Worm (Caenorhabditis elegans) whole organism, young adult: Measurements from ENCODE around the gene Y47A7.2.

ENCODE experiments used
- B0019.2 ChIP-seq: fragments of 200-800 bp; sonication (Bioruptor generic); conservative IDR thresholded peaks from 2 replicates; pipeline ENCODE4 v1.3.6; 2022; ENCODE audit warnings: missing genetic modification reagents, missing genetic modification characterization, missing compliant biosample characterization
- B0035.1 ChIP-seq: sonication (generic microtip); optimal IDR thresholded peaks from 2 replicates; lab custom pipeline; 2016; ENCODE audit warnings: missing genetic modification characterization, mild to moderate bottlenecking, missing compliant biosample characterization, missing genotype, missing genetic modification reagents
- B0261.1 ChIP-seq: sonication (generic microtip); optimal IDR thresholded peaks from 2 replicates; lab custom pipeline; 2016; ENCODE audit warnings: mild to moderate bottlenecking, missing genetic modification characterization, moderate library complexity, missing compliant biosample characterization
- B0336.3 ChIP-seq: fragments of 200-800 bp; sonication (Bioruptor generic); IDR thresholded peaks from 2 replicates; pipeline ENCODE4 v1.3.6; 2022; ENCODE audit warnings: missing genetic modification characterization, missing compliant biosample characterization
- F22D6.2 ChIP-seq: sonication (generic microtip); optimal IDR thresholded peaks from 2 replicates; lab custom pipeline; 2016; ENCODE audit warnings: mild to moderate bottlenecking, missing genetic modification characterization, missing compliant biosample characterization
- F49E8.2 ChIP-seq: sonication (generic microtip); optimal IDR thresholded peaks from 3 replicates; lab custom pipeline; 2017; ENCODE audit warnings: missing genetic modification characterization, mild to moderate bottlenecking, missing compliant biosample characterization, antibody characterized with exemption, moderate library complexity; ENCODE audit not compliant: insufficient read depth
- K11D2.4 ChIP-seq: fragments of 200-800 bp; sonication (Bioruptor generic); IDR thresholded peaks from 2 replicates; pipeline ENCODE4 v1.3.6; 2022; ENCODE audit warnings: missing genetic modification reagents, missing genetic modification characterization, missing compliant biosample characterization
- atf-7 ChIP-seq: sonication (generic microtip); optimal IDR thresholded peaks from 2 replicates; lab custom pipeline; 2017; ENCODE audit warnings: mild to moderate bottlenecking, missing genetic modification characterization, missing compliant biosample characterization
- athp-1 ChIP-seq: sonication (generic microtip); optimal IDR thresholded peaks from 2 replicates; lab custom pipeline; 2017; ENCODE audit warnings: mild to moderate bottlenecking, missing genetic modification characterization, missing compliant biosample characterization
- cebp-1 ChIP-seq, 2 experiments: fragments of 200-800 bp in 1 of 2; sonication (Bioruptor generic) in 1 of 2; sonication (generic microtip) in 1 of 2; IDR thresholded peaks in 1 of 2; optimal IDR thresholded peaks in 1 of 2; 2 replicates each; pipeline versions ENCODE4 v1.3.6 to Lab custom; 2017 to 2022; ENCODE audit warnings: missing compliant biosample characterization in 2 of 2, missing genetic modification characterization in 2 of 2, mild to moderate bottlenecking in 1 of 2, missing genetic modification reagents in 1 of 2, moderate library complexity in 1 of 2
- cebp-2 ChIP-seq: fragments of 200-800 bp; sonication (Bioruptor generic); IDR thresholded peaks from 2 replicates; pipeline ENCODE4 v1.3.6; 2022; ENCODE audit warnings: missing genetic modification characterization, missing compliant biosample characterization
- ceh-27 ChIP-seq: fragments of 200-800 bp; sonication (Bioruptor generic); optimal IDR thresholded peaks from 2 replicates; lab custom pipeline; 2018; ENCODE audit warnings: mild to moderate bottlenecking, missing genetic modification characterization, moderate library complexity, missing compliant biosample characterization
- egl-44 ChIP-seq: fragments of 200-800 bp; sonication (Bioruptor generic); IDR thresholded peaks from 2 replicates; pipeline ENCODE4 v1.3.6; 2022; ENCODE audit warnings: missing genetic modification reagents, missing genetic modification characterization, missing compliant biosample characterization
- hlh-12 ChIP-seq: sonication (generic microtip); optimal IDR thresholded peaks from 2 replicates; lab custom pipeline; 2016; ENCODE audit warnings: missing genetic modification characterization, missing compliant biosample characterization
- lag-1 ChIP-seq: fragments of 200-800 bp; sonication (Bioruptor generic); IDR thresholded peaks from 2 replicates; pipeline ENCODE4 v1.3.6; 2022; ENCODE audit warnings: missing genetic modification reagents, missing genetic modification characterization, missing compliant biosample characterization
- let-607 ChIP-seq, 2 experiments: fragments of 200-800 bp in 1 of 2; sonication (Bioruptor generic) in 1 of 2; sonication (generic microtip) in 1 of 2; optimal IDR thresholded peaks; 2 replicates each; lab custom pipeline; 2016 to 2018; ENCODE audit warnings: mild to moderate bottlenecking in 2 of 2, missing compliant biosample characterization in 2 of 2, missing genetic modification characterization in 2 of 2, moderate library complexity in 2 of 2, missing genotype in 1 of 2
- lin-40 ChIP-seq: sonication (generic microtip); optimal IDR thresholded peaks from 2 replicates; lab custom pipeline; 2016; ENCODE audit warnings: missing genetic modification characterization, mild to moderate bottlenecking, missing compliant biosample characterization, missing genotype, missing genetic modification reagents
- lir-1 ChIP-seq: fragments of 200-800 bp; sonication (Bioruptor generic); conservative IDR thresholded peaks from 2 replicates; pipeline ENCODE4 v1.3.6; 2022; ENCODE audit warnings: missing genetic modification reagents, missing genetic modification characterization, missing compliant biosample characterization
- madf-6 ChIP-seq: fragments of 200-800 bp; sonication (Bioruptor generic); IDR thresholded peaks from 2 replicates; pipeline ENCODE4 v1.3.6; 2022; ENCODE audit warnings: missing genetic modification reagents, missing genetic modification characterization, missing compliant biosample characterization
- nfya-2 ChIP-seq: fragments of 200-800 bp; sonication (Bioruptor generic); IDR thresholded peaks from 2 replicates; pipeline ENCODE4 v1.3.6; 2022; ENCODE audit warnings: missing genetic modification reagents, missing genetic modification characterization, missing compliant biosample characterization
- nhr-179 ChIP-seq: sonication (generic microtip); optimal IDR thresholded peaks from 2 replicates; lab custom pipeline; 2016; ENCODE audit warnings: mild to moderate bottlenecking, missing genetic modification characterization, missing compliant biosample characterization
- nhr-27 ChIP-seq: fragments of 200-800 bp; sonication (Bioruptor generic); optimal IDR thresholded peaks from 2 replicates; lab custom pipeline; 2018; ENCODE audit warnings: mild to moderate bottlenecking, missing genetic modification characterization, moderate library complexity, missing compliant biosample characterization
- nhr-80 ChIP-seq: sonication (generic microtip); optimal IDR thresholded peaks from 2 replicates; lab custom pipeline; 2016; ENCODE audit warnings: missing genetic modification characterization, missing compliant biosample characterization
- pha-4 ChIP-seq: fragments of 150-350 bp; sonication (generic microtip); optimal IDR thresholded peaks from 2 replicates; lab custom pipeline; 2014; ENCODE audit warnings: missing biosample characterization, missing genetic modification reagents, missing genetic modification characterization
- rpc-1 ChIP-seq, 2 experiments: fragments of 150-350 bp in 1 of 2; sonication (generic microtip) in 1 of 2; optimal IDR thresholded peaks; 2 replicates each; lab custom pipeline; 2014 to 2018; ENCODE audit warnings: missing biosample characterization in 1 of 2, missing genetic modification characterization in 1 of 2, missing genetic modification reagents in 1 of 2, missing genotype in 1 of 2
- sptf-2 ChIP-seq: fragments of 200-800 bp; sonication (Bioruptor generic); optimal IDR thresholded peaks from 2 replicates; lab custom pipeline; 2018; ENCODE audit warnings: mild to moderate bottlenecking, missing genetic modification characterization, missing compliant biosample characterization
- tbp1 ChIP-seq: fragments of 200-800 bp; sonication (Bioruptor generic); optimal IDR thresholded peaks from 2 replicates; lab custom pipeline; 2018; ENCODE audit warnings: mild to moderate bottlenecking, missing genetic modification characterization, missing compliant biosample characterization
- unc-62 ChIP-seq: fragments of 150-350 bp; optimal IDR thresholded peaks from 2 replicates; lab custom pipeline; 2014; ENCODE audit warnings: missing biosample characterization, missing genetic modification reagents, missing genetic modification characterization
- ztf-22 ChIP-seq: fragments of 200-800 bp; sonication (Bioruptor generic); optimal IDR thresholded peaks from 2 replicates; lab custom pipeline; 2018; ENCODE audit warnings: mild to moderate bottlenecking, missing genetic modification characterization, moderate library complexity, missing compliant biosample characterization
- ztf-25 ChIP-seq: fragments of 200-800 bp; sonication (Bioruptor generic); IDR thresholded peaks from 2 replicates; pipeline ENCODE4 v1.3.6; 2022; ENCODE audit warnings: missing genetic modification reagents, missing genetic modification characterization, missing compliant biosample characterization
- ztf-28 ChIP-seq: fragments of 200-800 bp; sonication (Bioruptor generic); IDR thresholded peaks from 2 replicates; pipeline ENCODE4 v1.3.6; 2022; ENCODE audit warnings: missing genetic modification reagents, missing genetic modification characterization, missing compliant biosample characterization
- ztf-6 ChIP-seq: fragments of 200-800 bp; sonication (Bioruptor generic); IDR thresholded peaks from 2 replicates; pipeline ENCODE4 v1.3.6; 2022; ENCODE audit warnings: missing genetic modification reagents, missing genetic modification characterization, missing compliant biosample characterization

Y47A7.2 gene

ce11 chrV:5194508-5194907 lies 3.6 kb downstream of the Y47A7.2 start, which contains the start of gene abu-8:
abu-8 (minus strand) TSS chrV:5194608.
- TF ChIP-seq lir-1 (GFP tag; lab: Robert Waterston, UW) (no peak), cebp-2 (GFP tag; lab: Robert Waterston, UW) (no peak), F49E8.2 (tag; lab: Kevin White, UChicago) (no peak), nfya-2 (GFP tag; lab: Robert Waterston, UW) (no peak), B0336.3 (GFP tag; lab: Robert Waterston, UW) (no peak), madf-6 (GFP tag; lab: Robert Waterston, UW) (no peak), sptf-2 (GFP tag; lab: Kevin White, UChicago) (no peak), ztf-25 (GFP tag; lab: Robert Waterston, UW) (no peak), F22D6.2 (tag; lab: Kevin White, UChicago) (no peak), pha-4 (tag; lab: Kevin White, UChicago) (no peak), ztf-6 (GFP tag; lab: Robert Waterston, UW) (no peak), ceh-27 (GFP tag; lab: Kevin White, UChicago) (no peak), ztf-22 (no peak), hlh-12 (tag; lab: Kevin White, UChicago) (no peak), nhr-27 (tag; lab: Kevin White, UChicago) (no peak)

ce11 chrV:5192501-5192900 lies 5.6 kb downstream of the Y47A7.2 start, which contains the start of gene C03A7.13:
C03A7.13 (minus strand) TSS chrV:5192543.
- TF ChIP-seq atf-7 (tag; lab: Kevin White, UChicago) (peak; percentile 26), egl-44 (GFP tag; lab: Robert Waterston, UW) (0 out of 2 replicates have a peak, but pooled peaks have one; percentile 29), tbp1 (GFP tag; lab: Kevin White, UChicago) (peak; percentile 8), ztf-6 (GFP tag; lab: Robert Waterston, UW) (no peak), F22D6.2 (tag; lab: Kevin White, UChicago) (no peak), ztf-25 (GFP tag; lab: Robert Waterston, UW) (no peak), pha-4 (tag; lab: Kevin White, UChicago) (peak; percentile 9), athp-1 (tag; lab: Kevin White, UChicago) (no peak), B0261.1 (no peak), nhr-80 (tag; lab: Kevin White, UChicago) (peak; percentile 87), nfya-2 (GFP tag; lab: Robert Waterston, UW) (no peak), let-607 (tag; optimal IDR thresholded peaks at IDR 0.05; lab: Kevin White, UChicago) (peak in 1 of 2 experiments; percentile 30), cebp-1 (GFP tag; IDR thresholded peaks at IDR 0.05; lab: Robert Waterston, UW) (no peak), cebp-1 (tag; optimal IDR thresholded peaks at IDR 0.05; lab: Kevin White, UChicago) (peak; percentile 34), unc-62 (peak; percentile 93)

ce11 chrV:5181612-5182011 lies 16.5 kb downstream of the Y47A7.2 start, which contains the start of gene C03A7.2:
C03A7.2 (plus strand) TSS chrV:5181912.
- no peak for TF ChIP-seq rpc-1 (optimal IDR thresholded peaks at IDR 0.05; lab: Kevin White, UChicago)
- no peak for TF ChIP-seq rpc-1 (tag; optimal IDR thresholded peaks at IDR 0.05; lab: Kevin White, UChicago)
- no peak for TF ChIP-seq K11D2.4
- no peak for TF ChIP-seq sptf-2 (GFP tag; lab: Kevin White, UChicago)
- no peak for TF ChIP-seq B0035.1 (tag; lab: Kevin White, UChicago)
- no peak for TF ChIP-seq ztf-28 (GFP tag; lab: Robert Waterston, UW)
- no peak for TF ChIP-seq lin-40 (tag; lab: Kevin White, UChicago)
- TF ChIP-seq nhr-179: no peak
- no peak for TF ChIP-seq egl-44 (GFP tag; lab: Robert Waterston, UW)
- no peak for TF ChIP-seq B0019.2 (GFP tag; lab: Robert Waterston, UW)
- TF ChIP-seq lag-1 (GFP tag; lab: Robert Waterston, UW): no peak
